Worm (Caenorhabditis elegans) whole organism, L2 larva: ENCODE results near the gene degl-1.

Experiments
- F13H6.1 ChIP-seq: sonication (generic microtip); optimal IDR thresholded peaks from 2 replicates; lab custom pipeline; 2016; ENCODE audit warnings: missing genetic modification characterization, missing compliant biosample characterization
- ceh-82 ChIP-seq: fragments of 150-350 bp; optimal IDR thresholded peaks from 2 replicates; lab custom pipeline; 2014; ENCODE audit warnings: missing biosample characterization, missing genetic modification characterization
- lin-39 ChIP-seq: fragments of 150-350 bp; optimal IDR thresholded peaks from 2 replicates; lab custom pipeline; 2014; ENCODE audit warnings: missing biosample characterization, missing genetic modification reagents, missing genetic modification characterization
- mab-5 ChIP-seq: fragments of 150-350 bp; optimal IDR thresholded peaks from 2 replicates; lab custom pipeline; 2014; ENCODE audit warnings: missing biosample characterization, missing genetic modification characterization
- mdl-1 ChIP-seq, 2 experiments: fragments of 150-350 bp in 1 of 2; sonication (generic microtip) in 1 of 2; optimal IDR thresholded peaks; 2 replicates each; lab custom pipeline; 2017; ENCODE audit warnings: missing biosample characterization in 2 of 2, missing genetic modification characterization in 2 of 2
- nhr-10 ChIP-seq: sonication (generic microtip); optimal IDR thresholded peaks from 2 replicates; lab custom pipeline; 2017; ENCODE audit warnings: missing biosample characterization, missing genetic modification characterization
- nhr-23 ChIP-seq: fragments of 150-350 bp; optimal IDR thresholded peaks from 2 replicates; lab custom pipeline; 2014; ENCODE audit warnings: missing biosample characterization, missing genetic modification reagents, missing genetic modification characterization
- nhr-77 ChIP-seq: fragments of 150-350 bp; optimal IDR thresholded peaks from 2 replicates; lab custom pipeline; 2014; ENCODE audit warnings: missing biosample characterization, missing genetic modification characterization
- unc-39 ChIP-seq: fragments of 150-350 bp; optimal IDR thresholded peaks from 2 replicates; lab custom pipeline; 2014; ENCODE audit warnings: missing biosample characterization, missing genetic modification characterization
- unc-62 ChIP-seq: fragments of 150-350 bp; optimal IDR thresholded peaks from 2 replicates; lab custom pipeline; 2014; ENCODE audit warnings: missing biosample characterization, missing genetic modification reagents, missing genetic modification characterization
- zag-1 ChIP-seq: fragments of 150-350 bp; optimal IDR thresholded peaks from 2 replicates; lab custom pipeline; 2014; ENCODE audit warnings: missing biosample characterization, missing genetic modification characterization
- ztf-4 ChIP-seq: fragments of 150-350 bp; optimal IDR thresholded peaks from 2 replicates; lab custom pipeline; 2014; ENCODE audit warnings: missing biosample characterization, missing genetic modification characterization

DNA sequence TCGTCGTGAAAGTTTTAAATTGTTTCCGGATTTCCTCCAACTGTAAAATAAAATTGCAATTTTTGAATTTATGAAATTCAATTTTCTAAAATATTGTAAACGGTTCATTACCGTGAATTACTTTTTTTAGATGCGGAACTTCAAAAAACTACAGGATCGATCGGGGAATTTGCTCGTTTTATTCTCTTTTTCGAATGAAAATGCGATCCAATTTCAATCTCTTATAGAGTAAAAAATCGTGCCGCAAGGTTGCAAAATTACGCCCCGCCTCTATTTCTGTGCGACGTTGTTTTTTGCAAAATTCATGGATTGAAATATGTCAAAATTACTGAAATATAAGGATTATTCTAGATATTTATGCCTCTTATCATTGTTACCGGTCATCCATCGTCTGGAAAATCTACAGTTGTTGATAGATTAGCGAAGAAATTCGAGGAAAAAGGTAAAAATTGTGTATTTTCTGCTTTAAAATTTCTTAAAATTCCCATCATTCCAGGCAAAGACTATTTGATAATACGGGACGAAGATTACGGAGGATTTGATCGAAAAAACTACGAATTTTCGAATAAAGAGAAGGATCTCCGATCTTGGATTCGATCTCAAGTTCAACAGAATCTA is 1.9 kb downstream of the degl-1 start, which contains the start of gene Y57G11C.43:
- TF ChIP-seq nhr-10 (tag; lab: Kevin White, UChicago) (no peak), unc-39 (no peak), mab-5 (tag; lab: Kevin White, UChicago) (no peak), zag-1 (no peak), ceh-82 (tag; lab: Kevin White, UChicago) (no peak), mdl-1 (tag; optimal IDR thresholded peaks at IDR 0.05; lab: Kevin White, UChicago) (no peak), unc-62 (GFP tag; lab: Kevin White, UChicago) (no peak), lin-39 (tag; lab: Kevin White, UChicago) (no peak), nhr-23 (tag; lab: Kevin White, UChicago) (no peak), ztf-4 (tag; lab: Kevin White, UChicago) (no peak), F13H6.1 (tag; lab: Kevin White, UChicago) (no peak), nhr-77 (tag; lab: Kevin White, UChicago) (no peak)
